Worm (Caenorhabditis elegans): Measurements from ENCODE around the gene R52.6.

DNA sequence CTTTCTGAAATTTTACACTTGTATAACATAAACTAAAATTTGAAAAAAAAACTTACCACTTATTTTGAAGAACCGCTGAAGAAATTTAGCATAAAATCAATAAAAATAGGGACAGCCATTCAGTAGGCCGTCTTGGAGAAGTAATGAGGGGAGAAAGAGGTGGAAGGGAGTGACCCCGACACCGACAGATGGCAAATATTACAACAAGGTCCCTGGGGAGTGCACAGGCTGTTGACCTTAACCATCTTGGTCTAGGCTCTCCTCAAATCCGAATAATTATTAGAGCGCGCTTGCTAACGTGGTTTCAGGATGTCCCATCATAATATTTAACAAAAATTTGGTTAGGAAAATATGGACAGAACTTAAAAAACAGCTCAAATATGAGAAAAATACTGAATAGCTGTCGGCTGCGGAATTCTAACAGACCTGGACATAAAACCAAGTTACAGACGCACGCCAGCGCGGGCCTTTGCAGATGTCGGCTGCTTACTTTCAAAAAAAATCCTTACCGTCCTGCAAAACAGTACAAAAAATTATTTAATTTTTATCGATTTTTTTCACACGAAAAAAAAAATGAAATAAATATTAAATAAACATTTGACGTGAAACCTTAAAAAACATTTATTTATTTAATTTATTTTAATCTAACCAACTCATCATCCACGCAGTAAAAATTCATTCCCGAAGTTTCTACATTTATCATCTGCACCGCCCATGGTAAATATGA, 17.8 kb downstream of the R52.6 start, which contains the start of gene T16A1.2:
- TF ChIP-seq snpc-4 (tag; optimal IDR thresholded peaks at IDR 0.05) (no peak), ztf-11 (tag; optimal IDR thresholded peaks at IDR 0.05) (no peak), sma-9 (GFP tag; optimal IDR thresholded peaks at IDR 0.05) (no peak), sma-9 (tag; optimal IDR thresholded peaks at IDR 0.05) (no peak), unc-62 (GFP tag; optimal IDR thresholded peaks at IDR 0.05) (no peak), R02D3.7 (tag; optimal IDR thresholded peaks at IDR 0.05) (no peak), egl-27 (tag; optimal IDR thresholded peaks at IDR 0.05) (no peak), ama-1 (optimal IDR thresholded peaks at IDR 0.05) (no peak), ztf-4 (tag; optimal IDR thresholded peaks at IDR 0.05) (no peak), skn-1 (tag; optimal IDR thresholded peaks at IDR 0.05) (no peak), nhr-12 (tag; optimal IDR thresholded peaks at IDR 0.05) (no peak), lin-13 (GFP tag; optimal IDR thresholded peaks at IDR 0.05) (no peak), dmd-4 (tag; optimal IDR thresholded peaks at IDR 0.05) (no peak), ceh-16 (tag; optimal IDR thresholded peaks at IDR 0.05) (no peak)

Data from whole organism, L2 larva.